Fruit fly (Drosophila melanogaster) whole organism, wandering third instar larva: ENCODE data around the gene Traf4.

ENCODE experiments used
- Abd-B ChIP-seq: fragments of >200 bp; optimal IDR thresholded peaks from 2 replicates; lab custom pipeline; 2017; ENCODE audit warnings: missing biosample characterization, missing genetic modification characterization
- CG32264 ChIP-seq: fragments of 200-800 bp; sonication (Bioruptor generic); optimal IDR thresholded peaks from 2 replicates; lab custom pipeline; 2016; ENCODE audit warnings: missing biosample characterization, missing genetic modification characterization
- Dfd ChIP-seq: fragments of >200 bp; optimal IDR thresholded peaks from 2 replicates; lab custom pipeline; 2017; ENCODE audit warnings: missing biosample characterization, missing genetic modification characterization
- Jra ChIP-seq: sonication (Bioruptor generic); optimal IDR thresholded peaks from 2 replicates; lab custom pipeline; 2016; ENCODE audit warnings: missing biosample characterization, missing genetic modification characterization
- Myc ChIP-seq: fragments of >200 bp; optimal IDR thresholded peaks from 2 replicates; lab custom pipeline; 2017
- Rel ChIP-seq, 2 experiments: fragments of 200-800 bp; sonication (Bioruptor generic) in 1 of 2; optimal IDR thresholded peaks; 2 replicates in 1 of 2; 3 replicates in 1 of 2; lab custom pipeline; 2016 to 2019; ENCODE audit warnings: mild to moderate bottlenecking in 2 of 2, missing biosample characterization in 2 of 2, missing genetic modification characterization in 2 of 2, moderate library complexity in 1 of 2
- Vsx2 ChIP-seq: fragments of 200-300, 225-300 bp; sonication (Bioruptor generic); optimal IDR thresholded peaks from 2 replicates; lab custom pipeline; 2018; ENCODE audit warnings: missing biosample characterization, missing genetic modification characterization; ENCODE audit not compliant: partially characterized antibody
- ey ChIP-seq: fragments of 200-800 bp; sonication (Bioruptor generic); optimal IDR thresholded peaks from 2 replicates; lab custom pipeline; 2016; ENCODE audit warnings: missing biosample characterization, missing genetic modification characterization
- fru ChIP-seq: fragments of 200-800 bp; sonication (Bioruptor generic); optimal IDR thresholded peaks from 3 replicates; lab custom pipeline; 2016; ENCODE audit warnings: missing biosample characterization, mild to moderate bottlenecking, missing genetic modification characterization
- pan ChIP-seq: fragments of >200 bp; optimal IDR thresholded peaks from 2 replicates; lab custom pipeline; 2017
- psq ChIP-seq: fragments of 200-800 bp; sonication (Bioruptor generic); optimal IDR thresholded peaks from 3 replicates; lab custom pipeline; 2017; ENCODE audit warnings: missing biosample characterization, mild to moderate bottlenecking, missing genetic modification characterization, moderate library complexity
- sv ChIP-seq: fragments of 200-800 bp; sonication (Bioruptor generic); optimal IDR thresholded peaks from 3 replicates; lab custom pipeline; 2016; ENCODE audit warnings: missing biosample characterization, missing genetic modification characterization
- woc ChIP-seq: sonication (Bioruptor generic); optimal IDR thresholded peaks from 2 replicates; lab custom pipeline; 2016; ENCODE audit warnings: missing biosample characterization, mild to moderate bottlenecking, missing genetic modification characterization

- TF ChIP-seq ey (no peak), Dfd (no peak), Abd-B (GFP tag; lab: Kevin White, UChicago) (no peak), Myc (lab: Kevin White, UChicago) (no peak), sv (GFP tag; lab: Kevin White, UChicago) (no peak), fru (GFP tag; lab: Kevin White, UChicago) (no peak), Vsx2 (GFP tag; lab: Kevin White, UChicago) (no peak), Jra (GFP tag; lab: Kevin White, UChicago) (no peak), Rel (GFP tag; optimal IDR thresholded peaks at IDR 0.05; lab: Kevin White, UChicago) (no peak), Rel (tag; optimal IDR thresholded peaks at IDR 0.05; lab: Kevin White, UChicago) (no peak), CG32264 (GFP tag; lab: Kevin White, UChicago) (no peak), pan (lab: Kevin White, UChicago) (no peak), woc (no peak), psq (GFP tag; lab: Kevin White, UChicago) (no peak)
These were observed 6.7 kb upstream of the Traf4 start for dm6 chr2L:4355066-4355465.
